Worm (Caenorhabditis elegans) whole organism, L4 larva: ENCODE measurements around the gene F44G3.7.

Experiments used
- aly-2 ChIP-seq: sonication (generic microtip); optimal IDR thresholded peaks from 2 replicates; lab custom pipeline; 2018; ENCODE audit warnings: missing biosample characterization, missing genetic modification characterization
- ama-1 ChIP-seq: fragments of 150-350 bp; optimal IDR thresholded peaks from 2 replicates; lab custom pipeline; 2014; ENCODE audit warnings: inconsistent platforms, mixed read lengths
- daf-12 ChIP-seq: fragments of 150-350 bp; optimal IDR thresholded peaks from 2 replicates; lab custom pipeline; 2014; ENCODE audit warnings: missing biosample characterization, missing genetic modification reagents, missing genetic modification characterization
- duxl-1 ChIP-seq: sonication (generic microtip); optimal IDR thresholded peaks from 2 replicates; lab custom pipeline; 2016; ENCODE audit warnings: mild to moderate bottlenecking, missing genetic modification characterization, moderate library complexity, missing compliant biosample characterization; ENCODE audit not compliant: poor library complexity
- nhr-76 ChIP-seq: fragments of 150-350 bp; optimal IDR thresholded peaks from 2 replicates; lab custom pipeline; 2014; ENCODE audit warnings: missing biosample characterization, missing genetic modification characterization
- php-3 ChIP-seq: fragments of 200-800 bp; sonication (Bioruptor generic); IDR thresholded peaks from 2 replicates; pipeline ENCODE4 v1.3.6; 2022; ENCODE audit warnings: missing genetic modification reagents, missing genetic modification characterization, missing compliant biosample characterization

DNA sequence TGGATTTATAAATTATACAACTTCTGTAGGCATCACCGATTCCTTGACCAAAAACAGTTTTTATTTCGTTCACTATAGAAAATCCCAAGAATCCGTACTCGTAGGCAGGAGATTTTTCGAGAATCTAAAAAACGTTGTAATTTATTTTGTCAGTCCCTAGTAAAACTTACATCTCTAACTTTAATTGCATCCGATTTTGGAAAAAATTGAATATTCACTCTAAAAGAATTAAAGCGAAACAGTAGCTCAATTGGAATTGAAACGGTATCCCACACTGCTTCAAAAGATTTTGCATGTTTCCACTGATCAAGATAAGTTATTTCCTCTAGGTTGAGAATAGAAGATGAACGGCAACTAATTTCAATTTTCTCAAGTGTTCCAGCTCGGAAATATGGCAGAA, 5.7 kb downstream of the F44G3.7 start, which contains the start of gene fbxa-142:
- TF ChIP-seq ama-1 (lab: Kevin White, UChicago) (no peak), php-3 (GFP tag; lab: Robert Waterston, UW) (no peak), daf-12 (tag; lab: Kevin White, UChicago) (no peak), duxl-1 (tag; lab: Kevin White, UChicago) (no peak), aly-2 (tag; lab: Kevin White, UChicago) (no peak), nhr-76 (tag; lab: Kevin White, UChicago) (no peak)
